Worm (Caenorhabditis elegans): ENCODE data around the gene vha-8.

The vha-8 gene

ce11 chrIV:6777156-6777555 lies 13.7 kb upstream of the vha-8 start:
- TF ChIP-seq him-1 (tag; optimal IDR thresholded peaks at IDR 0.05), result no peak
- TF ChIP-seq dao-5 (tag; optimal IDR thresholded peaks at IDR 0.05), result no peak
- TF ChIP-seq W03F9.2 (tag; optimal IDR thresholded peaks at IDR 0.05), result no peak

- TF ChIP-seq W03F9.2 (tag; optimal IDR thresholded peaks at IDR 0.05), result no peak
- no peak for TF ChIP-seq him-1 (tag; optimal IDR thresholded peaks at IDR 0.05)
- TF ChIP-seq dao-5 (tag; optimal IDR thresholded peaks at IDR 0.05), result no peak
These were observed 5.7 kb upstream of the vha-8 start, which contains the start of gene dyci-1 for ce11 chrIV:6785151-6785550. dyci-1 (minus strand) TSS chrIV:6785272.

- TF ChIP-seq him-1 (tag; optimal IDR thresholded peaks at IDR 0.05) (peak; percentile 28), W03F9.2 (tag; optimal IDR thresholded peaks at IDR 0.05) (peak; percentile 55), dao-5 (tag; optimal IDR thresholded peaks at IDR 0.05) (no peak)
These were observed 5.0 kb upstream of the vha-8 start for ce11 chrIV:6785873-6786272.

- no peak for TF ChIP-seq him-1 (tag; optimal IDR thresholded peaks at IDR 0.05)
- TF ChIP-seq W03F9.2 (tag; optimal IDR thresholded peaks at IDR 0.05), result no peak
- TF ChIP-seq dao-5 (tag; optimal IDR thresholded peaks at IDR 0.05), result no peak
These were observed 924 bp upstream of the vha-8 start for ce11 chrIV:6789950-6790349.

- TF ChIP-seq him-1 (tag; optimal IDR thresholded peaks at IDR 0.05), result no peak
- TF ChIP-seq W03F9.2 (tag; optimal IDR thresholded peaks at IDR 0.05), result no peak
- TF ChIP-seq dao-5 (tag; optimal IDR thresholded peaks at IDR 0.05), result no peak
These were observed 1.8 kb downstream of the vha-8 start for ce11 chrIV:6792380-6793309.

ce11 chrIV:6793310-6793966 lies 2.6 kb downstream of the vha-8 start:
- no peak for TF ChIP-seq dao-5 (tag; optimal IDR thresholded peaks at IDR 0.05)
- TF ChIP-seq W03F9.2 (tag; optimal IDR thresholded peaks at IDR 0.05), result no peak
- TF ChIP-seq him-1 (tag; optimal IDR thresholded peaks at IDR 0.05), result no peak

ce11 chrIV:6795529-6795928 lies 4.7 kb downstream of the vha-8 start, which contains the start of the genes C17H12.3 and C17H12.12:
C17H12.3 (minus strand) TSS chrIV:6795629.
C17H12.12 (plus strand) TSS chrIV:6795924.
- no peak for TF ChIP-seq W03F9.2 (tag; optimal IDR thresholded peaks at IDR 0.05)

- TF ChIP-seq W03F9.2 (tag; optimal IDR thresholded peaks at IDR 0.05), result no peak
- TF ChIP-seq dao-5 (tag; optimal IDR thresholded peaks at IDR 0.05), result no peak
- no peak for TF ChIP-seq him-1 (tag; optimal IDR thresholded peaks at IDR 0.05)
These were observed 11.3 kb downstream of the vha-8 start, which contains the start of the genes cest-4 and C17H12.11 for ce11 chrIV:6802132-6802531. cest-4 (minus strand) TSS chrIV:6802337. C17H12.11 (plus strand) TSS chrIV:6802387.

- TF ChIP-seq him-1 (tag; optimal IDR thresholded peaks at IDR 0.05) (no peak), dao-5 (tag; optimal IDR thresholded peaks at IDR 0.05) (no peak), W03F9.2 (tag; optimal IDR thresholded peaks at IDR 0.05) (no peak)
These were observed 12.4 kb downstream of the vha-8 start for ce11 chrIV:6803294-6803693.

ce11 chrIV:6803805-6804344 lies 13.0 kb downstream of the vha-8 start:
- no peak for TF ChIP-seq W03F9.2 (tag; optimal IDR thresholded peaks at IDR 0.05)
- no peak for TF ChIP-seq him-1 (tag; optimal IDR thresholded peaks at IDR 0.05)
- TF ChIP-seq dao-5 (tag; optimal IDR thresholded peaks at IDR 0.05), result no peak

ce11 chrIV:6804815-6805214 lies 13.9 kb downstream of the vha-8 start, which contains the start of gene C17H12.37:
C17H12.37 (plus strand) TSS chrIV:6805115.
- TF ChIP-seq him-1 (tag; optimal IDR thresholded peaks at IDR 0.05) (no peak), dao-5 (tag; optimal IDR thresholded peaks at IDR 0.05) (no peak), W03F9.2 (tag; optimal IDR thresholded peaks at IDR 0.05) (no peak)

- peak; percentile 43 for TF ChIP-seq him-1 (tag; optimal IDR thresholded peaks at IDR 0.05)
- TF ChIP-seq dao-5 (tag; optimal IDR thresholded peaks at IDR 0.05), result no peak
- no peak for TF ChIP-seq W03F9.2 (tag; optimal IDR thresholded peaks at IDR 0.05)
These were observed 15.7 kb downstream of the vha-8 start, which contains the start of gene C17H12.10 for ce11 chrIV:6806475-6807063. C17H12.10 (plus strand) TSS chrIV:6806799.

ce11 chrIV:6809756-6810155 lies 18.9 kb downstream of the vha-8 start:
- TF ChIP-seq W03F9.2 (tag; optimal IDR thresholded peaks at IDR 0.05), result no peak
- TF ChIP-seq him-1 (tag; optimal IDR thresholded peaks at IDR 0.05), result peak; percentile 85
- TF ChIP-seq dao-5 (tag; optimal IDR thresholded peaks at IDR 0.05), result no peak

Data from whole organism, L4/young adult.